Worm (Caenorhabditis elegans): ENCODE measurements around the gene VB0395L.1.
A peak's percentile ranks its signal among the peaks of the same experiment; 100 is the strongest.

- TF ChIP-seq lir-3 (tag; optimal IDR thresholded peaks at IDR 0.05), result no peak
- TF ChIP-seq unc-62 (GFP tag; optimal IDR thresholded peaks at IDR 0.05 in 1 of 2), result no peak
- no peak for TF ChIP-seq unc-62 (tag; optimal IDR thresholded peaks at IDR 0.05)
- TF ChIP-seq nhr-10 (tag; optimal IDR thresholded peaks at IDR 0.05), result no peak
- no peak for TF ChIP-seq lin-29 (GFP tag; IDR thresholded peaks at IDR 0.05)
- TF ChIP-seq mep-1 (tag; optimal IDR thresholded peaks at IDR 0.05), result peak; percentile 24
- TF ChIP-seq nhr-11 (tag; optimal IDR thresholded peaks at IDR 0.05), result no peak
- no peak for TF ChIP-seq mdt-29 (GFP tag; IDR thresholded peaks at IDR 0.05)
- peak in 1 of 2 experiments; percentile 25 for TF ChIP-seq mdl-1 (tag; optimal IDR thresholded peaks at IDR 0.05)
- TF ChIP-seq dpl-1 (GFP tag; optimal IDR thresholded peaks at IDR 0.05), result no peak
- TF ChIP-seq ceh-28 (tag; optimal IDR thresholded peaks at IDR 0.05), result no peak
- TF ChIP-seq lin-13 (GFP tag; optimal IDR thresholded peaks at IDR 0.05), result no peak
- TF ChIP-seq rbr-2 (tag; optimal IDR thresholded peaks at IDR 0.05), result no peak
- TF ChIP-seq lin-15B (tag; optimal IDR thresholded peaks at IDR 0.05), result no peak
- TF ChIP-seq nhr-76 (tag; optimal IDR thresholded peaks at IDR 0.05), result no peak
Measured at ce11 chrX:15993916-15994315, 22.9 kb downstream of the VB0395L.1 start.
